Fruit fly (Drosophila melanogaster) whole organism, pupa: ENCODE results near the gene CG18304.

Experiments
- CG12605 ChIP-seq: fragments of 200-800 bp; sonication (Bioruptor generic); IDR thresholded peaks from 2 replicates; pipeline ENCODE4 v1.3.6; 2022; ENCODE audit warnings: missing biosample characterization, missing genetic modification characterization
- CG13204 ChIP-seq: fragments of 200-800 bp; sonication (Bioruptor generic); optimal IDR thresholded peaks from 2 replicates; lab custom pipeline; 2018; ENCODE audit warnings: missing biosample characterization, mild to moderate bottlenecking, missing genetic modification characterization, moderate library complexity
- CG14655 ChIP-seq: fragments of 200-800 bp; sonication (Bioruptor generic); optimal IDR thresholded peaks from 3 replicates; lab custom pipeline; 2017; ENCODE audit warnings: mild to moderate bottlenecking, missing biosample characterization, missing genetic modification reagents, missing genetic modification characterization
- CG17806 ChIP-seq: fragments of 200-800 bp; sonication (Bioruptor generic); optimal IDR thresholded peaks from 2 replicates; lab custom pipeline; 2018; ENCODE audit warnings: missing biosample characterization, mild to moderate bottlenecking, missing genetic modification characterization, moderate library complexity
- CG32121 ChIP-seq: fragments of 200-800 bp; sonication (Bioruptor generic); IDR thresholded peaks from 2 replicates; pipeline ENCODE4 v1.3.6; 2022; ENCODE audit warnings: missing biosample characterization, missing genetic modification characterization
- CG34367 ChIP-seq: fragments of 200-800 bp; sonication (Bioruptor generic); optimal IDR thresholded peaks from 2 replicates; lab custom pipeline; 2018; ENCODE audit warnings: missing biosample characterization, mild to moderate bottlenecking, missing genetic modification characterization
- CG4496 ChIP-seq: fragments of 200-800 bp; sonication (Bioruptor generic); IDR thresholded peaks from 3 replicates; pipeline ENCODE4 v1.3.6; 2022; ENCODE audit warnings: missing biosample characterization, missing genetic modification characterization

DNA sequence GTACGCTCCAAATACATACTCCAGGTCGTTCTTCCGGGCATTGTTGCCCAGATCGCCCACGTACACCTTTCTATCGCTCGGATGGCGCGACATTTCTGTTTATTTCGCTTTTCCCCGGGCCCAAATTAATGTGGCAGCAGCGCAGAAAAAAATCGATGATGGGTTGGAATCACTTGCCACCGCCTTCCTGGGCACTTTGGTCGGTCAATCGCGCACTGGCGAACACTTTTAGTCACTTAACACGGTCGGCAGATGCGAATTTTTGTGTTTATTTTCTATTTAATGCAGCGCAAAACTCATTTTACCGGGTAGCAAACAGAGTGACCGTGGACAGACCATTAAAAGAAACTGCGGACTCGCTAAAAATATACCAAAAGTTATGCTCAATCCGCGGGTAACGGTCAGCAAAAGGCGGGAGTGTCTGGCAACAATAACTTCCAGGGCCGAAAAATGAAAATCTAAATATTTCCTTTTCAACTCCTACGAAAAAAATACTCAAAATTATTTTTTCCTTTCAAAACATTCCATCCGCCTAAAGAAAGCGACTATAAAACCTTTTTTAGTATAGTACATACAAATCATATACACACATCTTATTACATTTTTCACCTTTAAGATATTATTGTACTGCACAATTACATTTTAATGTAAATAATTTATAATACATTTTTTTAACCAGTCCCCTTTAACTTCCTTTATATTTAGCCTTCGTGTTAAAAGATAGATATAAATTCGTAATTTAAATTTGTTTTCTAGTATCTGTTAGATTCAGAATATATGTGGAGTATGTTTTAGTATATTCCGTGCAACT is 22.6 kb downstream of the CG18304 start, which contains the start of gene x16:
- TF ChIP-seq CG32121 (GFP tag; lab: Robert Waterston, UW) (no peak), CG12605 (GFP tag; lab: Robert Waterston, UW) (no peak), CG34367 (tag; lab: Kevin White, UChicago) (no peak), CG14655 (GFP tag; lab: Kevin White, UChicago) (no peak), CG17806 (no peak), CG13204 (GFP tag; lab: Kevin White, UChicago) (no peak), CG4496 (GFP tag; lab: Robert Waterston, UW) (no peak)
